Worm (Caenorhabditis elegans) whole organism, L4 larva: Measurements from ENCODE around the gene egal-1.

ENCODE experiments used
- D1046.2 ChIP-seq: fragments of 200-800 bp; sonication (Bioruptor generic); IDR thresholded peaks from 2 replicates; pipeline ENCODE4 v1.3.6; 2022; ENCODE audit warnings: missing genetic modification characterization, missing compliant biosample characterization
- F10B5.3 ChIP-seq: sonication (generic microtip); optimal IDR thresholded peaks from 2 replicates; lab custom pipeline; 2016; ENCODE audit warnings: mild to moderate bottlenecking, missing genetic modification characterization, missing compliant biosample characterization
- aha-1 ChIP-seq: fragments of 150-350 bp; peaks from one replicate; lab custom pipeline; 2014; ENCODE audit warnings: missing biosample characterization, missing genetic modification characterization
- ceh-82 ChIP-seq: sonication (generic microtip); optimal IDR thresholded peaks from 2 replicates; lab custom pipeline; 2017; ENCODE audit warnings: missing biosample characterization, missing genetic modification characterization
- madf-5 ChIP-seq, 2 experiments: fragments of 200-800 bp; sonication (Bioruptor generic); IDR thresholded peaks; 2 replicates each; pipeline ENCODE4 v1.3.6; 2022; ENCODE audit warnings: missing compliant biosample characterization in 2 of 2, missing genetic modification characterization in 2 of 2
- pqm-1 ChIP-seq: sonication (generic microtip); optimal IDR thresholded peaks from 2 replicates; lab custom pipeline; 2017; ENCODE audit warnings: missing biosample characterization, missing genetic modification characterization
- zag-1 ChIP-seq: fragments of 150-350 bp; optimal IDR thresholded peaks from 2 replicates; lab custom pipeline; 2014; ENCODE audit warnings: missing biosample characterization, missing genetic modification characterization
- zip-11 ChIP-seq: fragments of 200-800 bp; sonication (Bioruptor generic); IDR thresholded peaks from 2 replicates; pipeline ENCODE4 v1.3.6; 2022; ENCODE audit warnings: missing genetic modification characterization, missing compliant biosample characterization

- TF ChIP-seq ceh-82 = no peak
- TF ChIP-seq aha-1 (tag; lab: Kevin White, UChicago) = peak; percentile 95
- no peak for TF ChIP-seq madf-5 (GFP tag; IDR thresholded peaks at IDR 0.05; lab: Robert Waterston, UW)
- TF ChIP-seq F10B5.3 (tag; lab: Kevin White, UChicago) = no peak
- TF ChIP-seq D1046.2 = no peak
- TF ChIP-seq zip-11 (GFP tag; lab: Robert Waterston, UW) = no peak
- no peak for TF ChIP-seq zag-1
- no peak for TF ChIP-seq pqm-1
Observed at ce11 chrIV:5805477-5805876, 19.1 kb upstream of the egal-1 start.
